Worm (Caenorhabditis elegans) whole organism, young adult: ENCODE measurements around the gene R74.2.
A peak's percentile ranks its signal among the peaks of the same experiment; 100 is the strongest.

ENCODE experiments used
- B0336.3 ChIP-seq: fragments of 200-800 bp; sonication (Bioruptor generic); IDR thresholded peaks from 2 replicates; pipeline ENCODE4 v1.3.6; 2022; ENCODE audit warnings: missing genetic modification characterization, missing compliant biosample characterization
- D2030.7 ChIP-seq: fragments of 200-800 bp; sonication (Bioruptor generic); IDR thresholded peaks from 2 replicates; pipeline ENCODE4 v1.3.6; 2022; ENCODE audit warnings: missing genetic modification reagents, missing genetic modification characterization, missing compliant biosample characterization
- F22D6.2 ChIP-seq: sonication (generic microtip); optimal IDR thresholded peaks from 2 replicates; lab custom pipeline; 2016; ENCODE audit warnings: mild to moderate bottlenecking, missing genetic modification characterization, missing compliant biosample characterization
- F33H1.4 ChIP-seq: fragments of 200-800 bp; sonication (Bioruptor generic); IDR thresholded peaks from 2 replicates; pipeline ENCODE4 v1.3.6; 2022; ENCODE audit warnings: missing genetic modification reagents, missing genetic modification characterization, missing compliant biosample characterization
- F37B4.10 ChIP-seq: fragments of 200-800 bp; sonication (Bioruptor generic); IDR thresholded peaks from 2 replicates; pipeline ENCODE4 v1.3.6; 2022; ENCODE audit warnings: missing genetic modification characterization, missing compliant biosample characterization
- F49E8.2 ChIP-seq: sonication (generic microtip); optimal IDR thresholded peaks from 3 replicates; lab custom pipeline; 2017; ENCODE audit warnings: missing genetic modification characterization, mild to moderate bottlenecking, missing compliant biosample characterization, antibody characterized with exemption, moderate library complexity; ENCODE audit not compliant: insufficient read depth
- K11D2.4 ChIP-seq: fragments of 200-800 bp; sonication (Bioruptor generic); IDR thresholded peaks from 2 replicates; pipeline ENCODE4 v1.3.6; 2022; ENCODE audit warnings: missing genetic modification reagents, missing genetic modification characterization, missing compliant biosample characterization
- K12H6.12 ChIP-seq: fragments of 200-800 bp; sonication (Bioruptor generic); optimal IDR thresholded peaks from 2 replicates; lab custom pipeline; 2018; ENCODE audit warnings: mild to moderate bottlenecking, missing genetic modification characterization, missing compliant biosample characterization
- Y53G8AR.9 ChIP-seq: fragments of 200-800 bp; sonication (Bioruptor generic); conservative IDR thresholded peaks from 2 replicates; pipeline ENCODE4 v1.3.6; 2022; ENCODE audit warnings: missing genetic modification reagents, missing genetic modification characterization, missing compliant biosample characterization
- Y56A3A.18 ChIP-seq: fragments of 200-800 bp; sonication (Bioruptor generic); IDR thresholded peaks from 2 replicates; pipeline ENCODE4 v1.3.6; 2022; ENCODE audit warnings: missing genetic modification reagents, missing genetic modification characterization, missing compliant biosample characterization
- akir-1 ChIP-seq: fragments of 200-800 bp; sonication (Bioruptor generic); optimal IDR thresholded peaks from 2 replicates; lab custom pipeline; 2018; ENCODE audit warnings: mild to moderate bottlenecking, missing genetic modification characterization, moderate library complexity, missing compliant biosample characterization
- ama-1 ChIP-seq, 3 experiments: fragments of 150-350 bp in 1 of 3; sonication (generic microtip) in 2 of 3; optimal IDR thresholded peaks; 2 replicates each; lab custom pipeline; 2014 to 2018; ENCODE audit warnings: missing biosample characterization in 2 of 3, missing genetic modification characterization in 2 of 3, missing genetic modification reagents in 2 of 3
- aptf-2 ChIP-seq: fragments of 200-800 bp; sonication (Bioruptor generic); conservative IDR thresholded peaks from 2 replicates; pipeline ENCODE4 v1.3.6; 2022; ENCODE audit warnings: missing genetic modification reagents, missing genetic modification characterization, missing compliant biosample characterization
- atf-7 ChIP-seq: sonication (generic microtip); optimal IDR thresholded peaks from 2 replicates; lab custom pipeline; 2017; ENCODE audit warnings: mild to moderate bottlenecking, missing genetic modification characterization, missing compliant biosample characterization
- athp-1 ChIP-seq: sonication (generic microtip); optimal IDR thresholded peaks from 2 replicates; lab custom pipeline; 2017; ENCODE audit warnings: mild to moderate bottlenecking, missing genetic modification characterization, missing compliant biosample characterization
- attf-3 ChIP-seq: fragments of 200-800 bp; sonication (Bioruptor generic); conservative IDR thresholded peaks from 2 replicates; pipeline ENCODE4 v1.3.6; 2022; ENCODE audit warnings: missing genetic modification reagents, missing genetic modification characterization, missing compliant biosample characterization
- attf-5 ChIP-seq: fragments of 200-800 bp; sonication (Bioruptor generic); optimal IDR thresholded peaks from 2 replicates; lab custom pipeline; 2018; ENCODE audit warnings: mild to moderate bottlenecking, missing genetic modification characterization, missing compliant biosample characterization
- attf-6 ChIP-seq: fragments of 200-800 bp; sonication (Bioruptor generic); IDR thresholded peaks from 2 replicates; pipeline ENCODE4 v1.3.6; 2022; ENCODE audit warnings: missing genetic modification reagents, missing genetic modification characterization, missing compliant biosample characterization
- cebp-2 ChIP-seq: fragments of 200-800 bp; sonication (Bioruptor generic); IDR thresholded peaks from 2 replicates; pipeline ENCODE4 v1.3.6; 2022; ENCODE audit warnings: missing genetic modification characterization, missing compliant biosample characterization
- dpl-1 ChIP-seq: fragments of 150-350 bp; optimal IDR thresholded peaks from 2 replicates; lab custom pipeline; 2014; ENCODE audit warnings: missing biosample characterization, missing genetic modification reagents, missing genetic modification characterization
- egl-18 ChIP-seq: fragments of 200-800 bp; sonication (Bioruptor generic); IDR thresholded peaks from 2 replicates; pipeline ENCODE4 v1.3.6; 2022; ENCODE audit warnings: missing genetic modification reagents, missing genetic modification characterization, missing compliant biosample characterization
- egrh-3 ChIP-seq: fragments of 200-800 bp; sonication (Bioruptor generic); IDR thresholded peaks from 2 replicates; pipeline ENCODE4 v1.3.6; 2022; ENCODE audit warnings: missing genetic modification reagents, missing genetic modification characterization, missing compliant biosample characterization
- ekl-4 ChIP-seq: fragments of 200-800 bp; sonication (Bioruptor generic); IDR thresholded peaks from 2 replicates; pipeline ENCODE4 v1.3.6; 2022; ENCODE audit warnings: missing genetic modification reagents, missing genetic modification characterization, missing compliant biosample characterization
- ets-4 ChIP-seq: fragments of 200-800 bp; sonication (Bioruptor generic); optimal IDR thresholded peaks from 2 replicates; lab custom pipeline; 2018; ENCODE audit warnings: mild to moderate bottlenecking, missing genetic modification characterization, missing compliant biosample characterization
- hlh-26 ChIP-seq: fragments of 200-800 bp; sonication (Bioruptor generic); conservative IDR thresholded peaks from 2 replicates; pipeline ENCODE4 v1.3.6; 2022; ENCODE audit warnings: missing genetic modification reagents, missing genetic modification characterization, missing compliant biosample characterization
- hrde-1 ChIP-seq: sonication (generic microtip); optimal IDR thresholded peaks from 2 replicates; lab custom pipeline; 2016; ENCODE audit warnings: missing genetic modification characterization, mild to moderate bottlenecking, missing compliant biosample characterization, moderate library complexity, missing genotype, missing genetic modification reagents, borderline replicate concordance
- hsf-1 ChIP-seq: fragments of 200-800 bp; sonication (Bioruptor generic); IDR thresholded peaks from 2 replicates; pipeline ENCODE4 v1.3.6; 2022; ENCODE audit warnings: missing genetic modification reagents, missing genetic modification characterization, missing compliant biosample characterization
- lag-1 ChIP-seq: fragments of 200-800 bp; sonication (Bioruptor generic); IDR thresholded peaks from 2 replicates; pipeline ENCODE4 v1.3.6; 2022; ENCODE audit warnings: missing genetic modification reagents, missing genetic modification characterization, missing compliant biosample characterization
- let-526 ChIP-seq: fragments of 200-800 bp; sonication (Bioruptor generic); IDR thresholded peaks from 2 replicates; pipeline ENCODE4 v1.3.6; 2022; ENCODE audit warnings: missing genetic modification reagents, missing genetic modification characterization, missing compliant biosample characterization
- lin-35 ChIP-seq, 3 experiments: fragments of 150-350 bp in 2 of 3; sonication (generic microtip) in 1 of 3; optimal IDR thresholded peaks; 2 replicates each; lab custom pipeline; 2014 to 2018; ENCODE audit warnings: missing biosample characterization in 3 of 3, missing genetic modification characterization in 3 of 3, missing genetic modification reagents in 3 of 3
- madf-6 ChIP-seq: fragments of 200-800 bp; sonication (Bioruptor generic); IDR thresholded peaks from 2 replicates; pipeline ENCODE4 v1.3.6; 2022; ENCODE audit warnings: missing genetic modification reagents, missing genetic modification characterization, missing compliant biosample characterization
- madf-8 ChIP-seq: fragments of 200-800 bp; sonication (Bioruptor generic); conservative IDR thresholded peaks from 2 replicates; pipeline ENCODE4 v1.3.6; 2022; ENCODE audit warnings: missing genetic modification reagents, missing genetic modification characterization, missing compliant biosample characterization
- mel-28 ChIP-seq: sonication (generic microtip); optimal IDR thresholded peaks from 2 replicates; lab custom pipeline; 2016; ENCODE audit warnings: borderline replicate concordance, mild to moderate bottlenecking, missing genetic modification characterization, missing compliant biosample characterization
- nhr-80 ChIP-seq: sonication (generic microtip); optimal IDR thresholded peaks from 2 replicates; lab custom pipeline; 2016; ENCODE audit warnings: missing genetic modification characterization, missing compliant biosample characterization
- pbrm-1 ChIP-seq: fragments of 200-800 bp; sonication (Bioruptor generic); IDR thresholded peaks from 2 replicates; pipeline ENCODE4 v1.3.6; 2022; ENCODE audit warnings: missing genetic modification reagents, missing genetic modification characterization, missing compliant biosample characterization
- pha-4 ChIP-seq: fragments of 150-350 bp; sonication (generic microtip); optimal IDR thresholded peaks from 2 replicates; lab custom pipeline; 2014; ENCODE audit warnings: missing biosample characterization, missing genetic modification reagents, missing genetic modification characterization
- rcor-1 ChIP-seq: fragments of 200-800 bp; sonication (Bioruptor generic); IDR thresholded peaks from 2 replicates; pipeline ENCODE4 v1.3.6; 2022; ENCODE audit warnings: missing genetic modification reagents, missing genetic modification characterization, missing compliant biosample characterization
- rpc-1 ChIP-seq, 2 experiments: fragments of 150-350 bp in 1 of 2; sonication (generic microtip) in 1 of 2; optimal IDR thresholded peaks; 2 replicates each; lab custom pipeline; 2014 to 2018; ENCODE audit warnings: missing biosample characterization in 1 of 2, missing genetic modification characterization in 1 of 2, missing genetic modification reagents in 1 of 2, missing genotype in 1 of 2
- sdz-38 ChIP-seq: sonication (generic microtip); optimal IDR thresholded peaks from 2 replicates; lab custom pipeline; 2016; ENCODE audit warnings: missing genotype, missing genetic modification characterization, missing compliant biosample characterization
- snpc-1.1 ChIP-seq: sonication (generic microtip); optimal IDR thresholded peaks from 2 replicates; lab custom pipeline; 2017; ENCODE audit warnings: missing genetic modification characterization, mild to moderate bottlenecking, missing compliant biosample characterization, antibody characterized with exemption, moderate library complexity, missing genotype, missing genetic modification reagents; ENCODE audit not compliant: insufficient read depth
- snpc-4 ChIP-seq, 5 experiments: fragments of 150-350 bp in 1 of 5; sonication (generic microtip) in 4 of 5; optimal IDR thresholded peaks; 2 replicates each; lab custom pipeline; 2014 to 2018; ENCODE audit warnings: missing genetic modification characterization in 5 of 5, missing biosample characterization in 3 of 5, antibody characterized with exemption in 2 of 5, mild to moderate bottlenecking in 2 of 5, missing compliant biosample characterization in 2 of 5, missing genotype in 2 of 5, moderate library complexity in 2 of 5, missing genetic modification reagents in 1 of 5
- sptf-2 ChIP-seq: fragments of 200-800 bp; sonication (Bioruptor generic); optimal IDR thresholded peaks from 2 replicates; lab custom pipeline; 2018; ENCODE audit warnings: mild to moderate bottlenecking, missing genetic modification characterization, missing compliant biosample characterization
- unc-62 ChIP-seq: fragments of 150-350 bp; optimal IDR thresholded peaks from 2 replicates; lab custom pipeline; 2014; ENCODE audit warnings: missing biosample characterization, missing genetic modification reagents, missing genetic modification characterization
- xnd-1 ChIP-seq: sonication (generic microtip); optimal IDR thresholded peaks from 2 replicates; lab custom pipeline; 2016; ENCODE audit warnings: missing genotype, missing genetic modification reagents, missing genetic modification characterization, missing compliant biosample characterization
- ztf-18 ChIP-seq: sonication (generic microtip); optimal IDR thresholded peaks from 2 replicates; lab custom pipeline; 2016; ENCODE audit warnings: missing genotype, mild to moderate bottlenecking, missing genetic modification characterization, missing compliant biosample characterization
- ztf-25 ChIP-seq: fragments of 200-800 bp; sonication (Bioruptor generic); IDR thresholded peaks from 2 replicates; pipeline ENCODE4 v1.3.6; 2022; ENCODE audit warnings: missing genetic modification reagents, missing genetic modification characterization, missing compliant biosample characterization
- ztf-28 ChIP-seq: fragments of 200-800 bp; sonication (Bioruptor generic); IDR thresholded peaks from 2 replicates; pipeline ENCODE4 v1.3.6; 2022; ENCODE audit warnings: missing genetic modification reagents, missing genetic modification characterization, missing compliant biosample characterization

The R74.2 gene

DNA sequence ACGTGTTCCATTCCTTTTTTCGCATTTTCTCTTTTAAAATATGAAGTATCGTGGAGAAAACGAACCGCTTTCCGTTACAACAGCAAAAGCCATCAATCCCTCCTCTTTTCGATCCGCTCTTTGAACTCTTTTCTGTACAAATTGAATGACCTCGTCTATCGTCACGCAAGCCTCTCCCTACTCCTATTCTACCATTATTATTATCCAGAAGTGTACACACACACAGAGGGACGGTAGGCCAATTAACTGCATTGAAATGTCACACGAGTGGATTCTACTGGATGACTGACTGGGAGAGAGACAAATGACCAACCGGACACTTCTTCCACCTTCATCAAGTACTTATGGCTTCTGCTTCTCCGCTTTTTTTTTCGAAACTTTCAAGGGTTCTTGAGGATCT is 20.2 kb downstream of the R74.2 start:
- TF ChIP-seq madf-6 (GFP tag; lab: Robert Waterston, UW): peak; percentile 40; the same call in 1 of the 2 replicates
- TF ChIP-seq snpc-1.1 (tag; lab: Kevin White, UChicago): no peak
- TF ChIP-seq Y53G8AR.9 (GFP tag; lab: Robert Waterston, UW): no peak
- TF ChIP-seq nhr-80 (tag; lab: Kevin White, UChicago): no peak
- TF ChIP-seq ets-4 (GFP tag; lab: Kevin White, UChicago): no peak
- TF ChIP-seq hrde-1 (tag; lab: Kevin White, UChicago): peak; percentile 36
- TF ChIP-seq attf-5: no peak
- TF ChIP-seq rcor-1: no peak
- peak; percentile 44 for TF ChIP-seq F49E8.2 (tag; lab: Kevin White, UChicago)
- no peak for TF ChIP-seq attf-3 (GFP tag; lab: Robert Waterston, UW)
- no peak for TF ChIP-seq egl-18
- TF ChIP-seq K11D2.4: no peak
- no peak for TF ChIP-seq D2030.7 (GFP tag; lab: Robert Waterston, UW)
- 0 out of 2 replicates have a peak, but pooled peaks have one; percentile 45 for TF ChIP-seq attf-6
- TF ChIP-seq cebp-2 (GFP tag; lab: Robert Waterston, UW): no peak
- TF ChIP-seq B0336.3 (GFP tag; lab: Robert Waterston, UW): peak; percentile 65
- TF ChIP-seq lin-35 (GFP tag; optimal IDR thresholded peaks at IDR 0.05; lab: Kevin White, UChicago): no peak
- no peak for TF ChIP-seq madf-8
- no peak for TF ChIP-seq mel-28 (tag; lab: Kevin White, UChicago)
- no peak for TF ChIP-seq let-526 (GFP tag; lab: Robert Waterston, UW)
- TF ChIP-seq dpl-1 (GFP tag; lab: Kevin White, UChicago): no peak
- no peak for TF ChIP-seq lag-1 (GFP tag; lab: Robert Waterston, UW)
- no peak for TF ChIP-seq ama-1 (optimal IDR thresholded peaks at IDR 0.05; lab: Kevin White, UChicago)
- peak in 1 of 2 experiments; percentile 22 for TF ChIP-seq ama-1 (GFP tag; optimal IDR thresholded peaks at IDR 0.05; lab: Kevin White, UChicago)
- TF ChIP-seq sdz-38: no peak
- no peak for TF ChIP-seq aptf-2
- no peak for TF ChIP-seq ztf-28
- TF ChIP-seq pha-4 (tag; lab: Kevin White, UChicago): no peak
- no peak for TF ChIP-seq hlh-26
- no peak for TF ChIP-seq K12H6.12 (tag; lab: Kevin White, UChicago)
- TF ChIP-seq ztf-18 (tag; lab: Kevin White, UChicago): no peak
- no peak for TF ChIP-seq Y56A3A.18 (GFP tag; lab: Robert Waterston, UW)
- no peak for TF ChIP-seq rpc-1 (optimal IDR thresholded peaks at IDR 0.05; lab: Kevin White, UChicago)
- no peak for TF ChIP-seq rpc-1 (tag; optimal IDR thresholded peaks at IDR 0.05; lab: Kevin White, UChicago)
- TF ChIP-seq F33H1.4 (GFP tag; lab: Robert Waterston, UW): no peak
- no peak for TF ChIP-seq ztf-25
- TF ChIP-seq snpc-4 (GFP tag; optimal IDR thresholded peaks at IDR 0.05; lab: Kevin White, UChicago): no peak
- TF ChIP-seq snpc-4 (tag; optimal IDR thresholded peaks at IDR 0.05; lab: Kevin White, UChicago): no peak
- no peak for TF ChIP-seq egrh-3 (GFP tag; lab: Robert Waterston, UW)
- TF ChIP-seq F22D6.2 (tag; lab: Kevin White, UChicago): no peak
- peak; percentile 54; the same call in 1 of the 2 replicates for TF ChIP-seq pbrm-1
- 0 out of 2 replicates have a peak, but pooled peaks have one; percentile 9 for TF ChIP-seq hsf-1 (GFP tag; lab: Robert Waterston, UW)
- no peak for TF ChIP-seq athp-1 (tag; lab: Kevin White, UChicago)
- no peak for TF ChIP-seq F37B4.10 (GFP tag; lab: Robert Waterston, UW)
- TF ChIP-seq ekl-4 (GFP tag; lab: Robert Waterston, UW): 0 out of 2 replicates have a peak, but pooled peaks have one; percentile 19
- no peak for TF ChIP-seq unc-62 (GFP tag; lab: Kevin White, UChicago)
- no peak for TF ChIP-seq sptf-2
- no peak for TF ChIP-seq atf-7
- no peak for TF ChIP-seq akir-1 (GFP tag; lab: Kevin White, UChicago)
- no peak for TF ChIP-seq xnd-1 (tag; lab: Kevin White, UChicago)
